Worm (Caenorhabditis elegans) whole organism, mixed stage, embryonic: ENCODE results near the gene kin-4.

Experiments
- M03D4.4 ChIP-seq: sonication (generic microtip); optimal IDR thresholded peaks from 2 replicates; lab custom pipeline; 2017; ENCODE audit warnings: mild to moderate bottlenecking, missing genetic modification characterization, missing compliant biosample characterization
- bed-3 ChIP-seq: fragments of 200-800 bp; sonication (Bioruptor generic); optimal IDR thresholded peaks from 3 replicates; lab custom pipeline; 2018; ENCODE audit warnings: mild to moderate bottlenecking, missing genetic modification characterization, moderate library complexity, missing compliant biosample characterization
- blmp-1 ChIP-seq: fragments of 150-350 bp; optimal IDR thresholded peaks from 2 replicates; lab custom pipeline; 2014; ENCODE audit warnings: missing biosample characterization, missing genetic modification characterization
- ceh-39 ChIP-seq: fragments of 150-350 bp; optimal IDR thresholded peaks from 2 replicates; lab custom pipeline; 2014; ENCODE audit warnings: missing biosample characterization, missing genetic modification characterization
- ceh-43 ChIP-seq: fragments of 200-800 bp; sonication (Bioruptor generic); optimal IDR thresholded peaks from 2 replicates; lab custom pipeline; 2018; ENCODE audit warnings: mild to moderate bottlenecking, missing genetic modification characterization, moderate library complexity, missing compliant biosample characterization
- ceh-83 ChIP-seq: fragments of 200-800 bp; sonication (Bioruptor generic); optimal IDR thresholded peaks from 2 replicates; lab custom pipeline; 2018; ENCODE audit warnings: mild to moderate bottlenecking, missing genetic modification characterization, missing compliant biosample characterization
- ces-1 ChIP-seq: fragments of 150-350 bp; optimal IDR thresholded peaks from 2 replicates; lab custom pipeline; 2014; ENCODE audit warnings: missing biosample characterization, missing genetic modification reagents, missing genetic modification characterization
- cnd-1 ChIP-seq: fragments of 200-800 bp; sonication (Bioruptor generic); optimal IDR thresholded peaks from 2 replicates; lab custom pipeline; 2018; ENCODE audit warnings: mild to moderate bottlenecking, missing genetic modification characterization, missing compliant biosample characterization
- drap-1 ChIP-seq: fragments of 200-800 bp; sonication (Bioruptor generic); optimal IDR thresholded peaks from 3 replicates; lab custom pipeline; 2018; ENCODE audit warnings: mild to moderate bottlenecking, missing genetic modification characterization, missing compliant biosample characterization
- elt-1 ChIP-seq: sonication (generic microtip); optimal IDR thresholded peaks from 2 replicates; lab custom pipeline; 2017; ENCODE audit warnings: missing genetic modification characterization, mild to moderate bottlenecking, missing compliant biosample characterization, antibody characterized with exemption, moderate library complexity, borderline replicate concordance; ENCODE audit not compliant: insufficient read depth
- elt-3 ChIP-seq: fragments of 150-350 bp; optimal IDR thresholded peaks from 2 replicates; lab custom pipeline; 2014; ENCODE audit warnings: missing biosample characterization, missing genetic modification characterization
- flh-1 ChIP-seq: fragments of 200-800 bp; sonication (Bioruptor generic); optimal IDR thresholded peaks from 2 replicates; lab custom pipeline; 2018; ENCODE audit warnings: mild to moderate bottlenecking, missing genetic modification characterization, moderate library complexity, missing compliant biosample characterization
- ham-2 ChIP-seq: fragments of 200-800 bp; sonication (Bioruptor generic); optimal IDR thresholded peaks from 2 replicates; lab custom pipeline; 2018; ENCODE audit warnings: mild to moderate bottlenecking, missing genetic modification characterization, missing compliant biosample characterization
- hlh-1 ChIP-seq: fragments of 150-350 bp; optimal IDR thresholded peaks from 2 replicates; lab custom pipeline; 2014; ENCODE audit warnings: missing biosample characterization, missing genetic modification reagents, missing genetic modification characterization
- lin-13 ChIP-seq: fragments of 150-350 bp; optimal IDR thresholded peaks from 2 replicates; lab custom pipeline; 2014; ENCODE audit warnings: missing biosample characterization, missing genetic modification characterization
- lin-32 ChIP-seq: fragments of 200-800 bp; sonication (Bioruptor generic); optimal IDR thresholded peaks from 2 replicates; lab custom pipeline; 2018; ENCODE audit warnings: mild to moderate bottlenecking, missing genetic modification characterization, missing compliant biosample characterization
- lsy-2 ChIP-seq: fragments of 150-350 bp; optimal IDR thresholded peaks from 2 replicates; lab custom pipeline; 2014; ENCODE audit warnings: missing biosample characterization, missing genetic modification characterization
- mls-2 ChIP-seq: sonication (generic microtip); optimal IDR thresholded peaks from 2 replicates; lab custom pipeline; 2016; ENCODE audit warnings: mild to moderate bottlenecking, missing genetic modification characterization, moderate library complexity, missing compliant biosample characterization
- nhr-12 ChIP-seq: fragments of 150-350 bp; optimal IDR thresholded peaks from 2 replicates; lab custom pipeline; 2014; ENCODE audit warnings: missing biosample characterization, missing genetic modification characterization
- nhr-2 ChIP-seq: fragments of 150-350 bp; optimal IDR thresholded peaks from 2 replicates; lab custom pipeline; 2014; ENCODE audit warnings: missing biosample characterization, missing genetic modification characterization
- nhr-237 ChIP-seq: fragments of 150-350 bp; optimal IDR thresholded peaks from 2 replicates; lab custom pipeline; 2014; ENCODE audit warnings: missing biosample characterization, missing genetic modification characterization
- nhr-28 ChIP-seq: fragments of 150-350 bp; optimal IDR thresholded peaks from 2 replicates; lab custom pipeline; 2014; ENCODE audit warnings: missing biosample characterization, missing genetic modification characterization
- pha-4 ChIP-seq: fragments of 150-350 bp; optimal IDR thresholded peaks from 2 replicates; lab custom pipeline; 2018; ENCODE audit warnings: missing biosample characterization, missing genetic modification reagents, missing genetic modification characterization
- sem-2 ChIP-seq: fragments of 200-800 bp; sonication (Bioruptor generic); optimal IDR thresholded peaks from 2 replicates; lab custom pipeline; 2018; ENCODE audit warnings: mild to moderate bottlenecking, missing genetic modification characterization, missing compliant biosample characterization
- snpc-4 ChIP-seq: fragments of 150-350 bp; optimal IDR thresholded peaks from 2 replicates; lab custom pipeline; 2014; ENCODE audit warnings: missing biosample characterization, missing genetic modification characterization
- sptf-1 ChIP-seq: sonication (generic microtip); optimal IDR thresholded peaks from 2 replicates; lab custom pipeline; 2017; ENCODE audit warnings: mild to moderate bottlenecking, missing genetic modification characterization, moderate library complexity, missing compliant biosample characterization
- tbx-8 ChIP-seq: fragments of 200-800 bp; sonication (Bioruptor generic); optimal IDR thresholded peaks from 2 replicates; lab custom pipeline; 2018; ENCODE audit warnings: mild to moderate bottlenecking, missing genetic modification characterization, moderate library complexity, missing compliant biosample characterization
- unc-120 ChIP-seq: sonication (generic microtip); optimal IDR thresholded peaks from 2 replicates; lab custom pipeline; 2017; ENCODE audit warnings: missing genetic modification characterization, missing compliant biosample characterization; ENCODE audit not compliant: poor library complexity, severe bottlenecking
- unc-39 ChIP-seq: fragments of 150-350 bp; optimal IDR thresholded peaks from 2 replicates; lab custom pipeline; 2014; ENCODE audit warnings: missing biosample characterization, missing genetic modification characterization
- unc-62 ChIP-seq: fragments of 150-350 bp; optimal IDR thresholded peaks from 2 replicates; lab custom pipeline; 2014; ENCODE audit warnings: missing biosample characterization, missing genetic modification reagents, missing genetic modification characterization
- zip-8 ChIP-seq: fragments of 150-350 bp; optimal IDR thresholded peaks from 2 replicates; lab custom pipeline; 2014; ENCODE audit warnings: missing biosample characterization, missing genetic modification characterization
- ztf-11 ChIP-seq: fragments of 150-350 bp; optimal IDR thresholded peaks from 2 replicates; lab custom pipeline; 2014; ENCODE audit warnings: missing biosample characterization, missing genetic modification characterization

Gene kin-4

ce11 chrIV:11487889-11488556 is 62.5 kb downstream of the kin-4 start:
- TF ChIP-seq tbx-8 (GFP tag; lab: Kevin White, UChicago), result no peak
- TF ChIP-seq elt-1 (tag; lab: Kevin White, UChicago), result no peak
- no peak for TF ChIP-seq blmp-1 (tag; lab: Kevin White, UChicago)
- TF ChIP-seq ceh-83 (GFP tag; lab: Kevin White, UChicago), result no peak
- no peak for TF ChIP-seq sem-2 (GFP tag; lab: Kevin White, UChicago)
- no peak for TF ChIP-seq hlh-1
- no peak for TF ChIP-seq snpc-4
- TF ChIP-seq elt-3, result no peak
- no peak for TF ChIP-seq lsy-2 (tag; lab: Kevin White, UChicago)
- no peak for TF ChIP-seq nhr-28 (tag; lab: Kevin White, UChicago)
- TF ChIP-seq M03D4.4 (tag; lab: Kevin White, UChicago), result no peak
- no peak for TF ChIP-seq ceh-39 (tag; lab: Kevin White, UChicago)
- no peak for TF ChIP-seq nhr-12 (tag; lab: Kevin White, UChicago)

ce11 chrIV:11489077-11489476 is 63.5 kb downstream of the kin-4 start:
- no peak for TF ChIP-seq lin-32 (GFP tag; lab: Kevin White, UChicago)
- no peak for TF ChIP-seq ces-1
- TF ChIP-seq pha-4 (tag; lab: Kevin White, UChicago), result no peak
- TF ChIP-seq nhr-237 (tag; lab: Kevin White, UChicago), result no peak
- TF ChIP-seq tbx-8 (GFP tag; lab: Kevin White, UChicago), result no peak
- no peak for TF ChIP-seq lin-13 (tag; lab: Kevin White, UChicago)
- TF ChIP-seq zip-8 (tag; lab: Kevin White, UChicago), result no peak
- no peak for TF ChIP-seq nhr-12 (tag; lab: Kevin White, UChicago)
- no peak for TF ChIP-seq ceh-43 (GFP tag; lab: Kevin White, UChicago)
- TF ChIP-seq sptf-1 (tag; lab: Kevin White, UChicago), result no peak
- TF ChIP-seq lsy-2 (tag; lab: Kevin White, UChicago), result no peak
- no peak for TF ChIP-seq bed-3 (GFP tag; lab: Kevin White, UChicago)
- TF ChIP-seq sem-2 (GFP tag; lab: Kevin White, UChicago), result no peak
- no peak for TF ChIP-seq mls-2 (tag; lab: Kevin White, UChicago)
- TF ChIP-seq ceh-83 (GFP tag; lab: Kevin White, UChicago), result no peak
- TF ChIP-seq nhr-2 (tag; lab: Kevin White, UChicago), result no peak
- TF ChIP-seq ztf-11, result no peak

ce11 chrIV:11489610-11490339 is 64.2 kb downstream of the kin-4 start:
- TF ChIP-seq unc-120 (tag; lab: Kevin White, UChicago) (peak; percentile 72), cnd-1 (tag; lab: Kevin White, UChicago) (no peak), lin-32 (GFP tag; lab: Kevin White, UChicago) (no peak), unc-62 (GFP tag; lab: Kevin White, UChicago) (peak; percentile 66), ztf-11 (no peak), flh-1 (GFP tag; lab: Kevin White, UChicago) (no peak), mls-2 (tag; lab: Kevin White, UChicago) (no peak), elt-3 (no peak), ceh-39 (tag; lab: Kevin White, UChicago) (no peak), sptf-1 (tag; lab: Kevin White, UChicago) (no peak), nhr-237 (tag; lab: Kevin White, UChicago) (no peak), pha-4 (tag; lab: Kevin White, UChicago) (no peak), M03D4.4 (tag; lab: Kevin White, UChicago) (no peak), hlh-1 (peak; percentile 47), drap-1 (GFP tag; lab: Kevin White, UChicago) (no peak), ceh-83 (GFP tag; lab: Kevin White, UChicago) (no peak), tbx-8 (GFP tag; lab: Kevin White, UChicago) (no peak), lin-13 (tag; lab: Kevin White, UChicago) (no peak), unc-39 (tag; lab: Kevin White, UChicago) (no peak), nhr-12 (tag; lab: Kevin White, UChicago) (no peak), ham-2 (GFP tag; lab: Kevin White, UChicago) (no peak), lsy-2 (tag; lab: Kevin White, UChicago) (no peak)
